Worm (Caenorhabditis elegans): ENCODE measurements around the gene clec-156.

- no peak for TF ChIP-seq dao-5 (tag; optimal IDR thresholded peaks at IDR 0.05)
- no peak for TF ChIP-seq him-1 (tag; optimal IDR thresholded peaks at IDR 0.05)
Measured at ce11 chrIII:4792560-4793136, 49.4 kb downstream of the clec-156 start, which contains the start of gene mip-1.
